Fruit fly (Drosophila melanogaster): ENCODE measurements around the gene Hakai.
A peak's percentile ranks its signal among the peaks of the same experiment; 100 is the strongest.

DNA sequence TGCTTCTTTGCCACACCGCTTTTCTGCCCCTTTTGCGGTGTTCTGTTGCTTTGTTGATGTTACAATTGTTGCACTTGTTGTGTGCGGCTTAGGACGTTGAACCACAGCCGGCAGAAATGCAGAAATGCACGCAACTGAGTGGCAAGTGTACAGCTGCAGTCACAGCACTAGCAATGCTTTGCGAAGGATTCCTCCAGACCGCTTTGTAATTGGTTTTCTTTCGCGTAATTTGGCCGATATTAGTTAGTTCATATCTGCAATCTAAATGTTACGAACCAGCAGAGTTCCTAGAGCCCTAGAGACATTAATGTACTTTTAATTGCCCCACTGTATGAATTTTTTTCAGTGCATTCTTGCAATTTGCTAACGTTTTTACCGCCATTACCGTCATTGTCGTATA lies 7.9 kb downstream of the Hakai start:
- TF ChIP-seq CG14655 (GFP tag; optimal IDR thresholded peaks at IDR 0.05): peak; percentile 82
- no peak for TF ChIP-seq CG12605 (GFP tag; IDR thresholded peaks at IDR 0.05)
- TF ChIP-seq D1 (tag; optimal IDR thresholded peaks at IDR 0.05): no peak
- peak; percentile 58 for TF ChIP-seq Pif1A (GFP tag; optimal IDR thresholded peaks at IDR 0.05)
- TF ChIP-seq EcR (GFP tag; optimal IDR thresholded peaks at IDR 0.05): peak; percentile 93
- TF ChIP-seq fd96Ca (GFP tag; IDR thresholded peaks at IDR 0.05): peak; percentile 77
- TF ChIP-seq Ets98B (GFP tag; IDR thresholded peaks at IDR 0.05): no peak
- TF ChIP-seq CG32121 (GFP tag; IDR thresholded peaks at IDR 0.05): 0 out of 2 replicates have a peak, but pooled peaks have one; percentile 16
- no peak for TF ChIP-seq CG15710 (tag; optimal IDR thresholded peaks at IDR 0.05)
- peak; percentile 39 for TF ChIP-seq Pif1B (GFP tag; optimal IDR thresholded peaks at IDR 0.05)
- peak; percentile 60 for TF ChIP-seq CG17806 (tag; optimal IDR thresholded peaks at IDR 0.05)
- TF ChIP-seq CG9948 (tag; optimal IDR thresholded peaks at IDR 0.05): peak; percentile 42
- TF ChIP-seq CG4496 (GFP tag; IDR thresholded peaks at IDR 0.05): peak; percentile 77
- TF ChIP-seq CG34367 (tag; optimal IDR thresholded peaks at IDR 0.05): peak; percentile 37

All from whole organism, pupa.